Worm (Caenorhabditis elegans) whole organism, early embryonic: ENCODE measurements around the gene nhr-214.

ENCODE experiments used
- ama-1 ChIP-seq: fragments of 150-350 bp; optimal IDR thresholded peaks from 2 replicates; lab custom pipeline; 2014
- ceh-36 ChIP-seq: sonication (generic microtip); optimal IDR thresholded peaks from 2 replicates; lab custom pipeline; 2016; ENCODE audit warnings: missing genetic modification characterization, inconsistent platforms, missing compliant biosample characterization
- pes-1 ChIP-seq: fragments of 200-800 bp; sonication (Bioruptor generic); IDR thresholded peaks from 2 replicates; pipeline ENCODE4 v1.3.6; 2022; ENCODE audit warnings: missing genetic modification reagents, missing genetic modification characterization, missing compliant biosample characterization
- scrt-1 ChIP-seq: fragments of 200-800 bp; sonication (Bioruptor generic); IDR thresholded peaks from 2 replicates; pipeline ENCODE4 v1.3.6; 2022; ENCODE audit warnings: missing genetic modification characterization, missing compliant biosample characterization
- tbx-37 ChIP-seq: fragments of 200-800 bp; sonication (Bioruptor generic); conservative IDR thresholded peaks from 2 replicates; pipeline ENCODE4 v1.3.6; 2022; ENCODE audit warnings: missing genetic modification reagents, missing genetic modification characterization, missing compliant biosample characterization

ce11 chrX:12659814-12660213, 42.0 kb downstream of the nhr-214 start, which contains the start of gene C02B4.3:
- TF ChIP-seq tbx-37 (GFP tag; lab: Robert Waterston, UW) (no peak), ama-1 (lab: Kevin White, UChicago) (no peak), pes-1 (no peak), ceh-36 (no peak), scrt-1 (GFP tag; lab: Robert Waterston, UW) (no peak)
